Worm (Caenorhabditis elegans): ENCODE results near the gene aak-1.

DNA sequence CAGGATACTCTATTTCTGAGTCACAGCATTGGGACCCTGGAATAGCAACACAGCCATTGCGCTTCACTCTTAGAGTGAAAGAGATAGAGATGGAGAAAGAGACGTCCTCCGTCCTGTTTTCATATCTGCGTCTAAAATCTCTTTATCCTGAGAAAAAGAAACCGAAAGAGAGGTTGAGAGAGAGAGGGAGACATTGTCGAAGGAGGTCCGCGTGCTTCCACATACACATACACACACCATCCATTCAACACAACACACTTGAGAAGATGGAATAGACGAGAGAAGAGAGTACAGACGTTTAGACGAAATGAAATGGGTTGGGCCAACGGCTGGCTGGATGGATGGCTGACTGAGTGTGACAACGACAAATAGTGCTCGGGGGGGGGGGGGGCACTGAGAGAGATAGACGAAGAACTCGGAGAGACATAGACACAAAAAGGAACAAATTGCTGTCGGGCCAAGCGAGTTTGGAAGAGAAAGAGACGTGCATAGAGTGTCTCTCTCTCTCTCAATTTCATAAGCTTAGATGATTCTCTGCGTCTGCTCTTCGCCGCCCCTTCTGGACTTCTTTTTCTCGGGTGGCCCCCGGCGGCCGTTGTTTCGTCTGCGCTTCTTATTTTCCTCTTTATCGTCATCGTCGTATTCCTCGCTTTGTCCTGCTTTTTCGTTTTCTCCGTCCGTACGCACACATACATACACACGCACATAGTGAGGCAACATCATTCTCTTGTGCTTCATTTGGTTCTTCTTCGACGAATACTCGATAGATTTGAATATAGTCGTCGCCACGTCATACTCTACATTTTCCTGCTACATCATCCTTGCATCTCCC, 39.3 kb upstream of the aak-1 start, which contains the start of gene F54F2.6:
- TF ChIP-seq W03F9.2 (tag; optimal IDR thresholded peaks at IDR 0.05), result peak; percentile 65
- peak; percentile 88 for TF ChIP-seq him-1 (tag; optimal IDR thresholded peaks at IDR 0.05)
